Worm (Caenorhabditis elegans): Measurements from ENCODE around the gene C54D2.6.

ce11 chrX:7886200-7886599 lies 38.9 kb upstream of the C54D2.6 start:
- TF ChIP-seq scrt-1 (GFP tag; IDR thresholded peaks at IDR 0.05) (no peak), hnd-1 (tag; optimal IDR thresholded peaks at IDR 0.05) (no peak), sea-1 (GFP tag; conservative IDR thresholded peaks at IDR 0.05) (no peak), hmg-4 (GFP tag; optimal IDR thresholded peaks at IDR 0.05) (no peak), ama-1 (optimal IDR thresholded peaks at IDR 0.05) (no peak), B0310.2 (tag; optimal IDR thresholded peaks at IDR 0.05) (no peak), hmbx-1 (tag; optimal IDR thresholded peaks at IDR 0.05) (no peak), ceh-36 (tag; optimal IDR thresholded peaks at IDR 0.05) (no peak), flt-1 (GFP tag; IDR thresholded peaks at IDR 0.05) (no peak), ceh-13 (GFP tag; optimal IDR thresholded peaks at IDR 0.05) (no peak), pes-1 (GFP tag; IDR thresholded peaks at IDR 0.05) (no peak), tra-4 (tag; optimal IDR thresholded peaks at IDR 0.05) (no peak), F13C5.2 (tag; optimal IDR thresholded peaks at IDR 0.05) (no peak)

All from whole organism, early embryonic.